Fruit fly (Drosophila melanogaster): ENCODE measurements around the gene Tmep.
A peak's percentile ranks its signal among the peaks of the same experiment; 100 is the strongest.

Tmep gene

dm6 chr3L:1587140-1587849, 18.3 kb downstream of the Tmep start:
- TF ChIP-seq Mnt (GFP tag; optimal IDR thresholded peaks at IDR 0.05), result peak; percentile 46
- TF ChIP-seq CG12768 (GFP tag; optimal IDR thresholded peaks at IDR 0.05), result peak; percentile 79
- TF ChIP-seq Crg-1 (GFP tag; optimal IDR thresholded peaks at IDR 0.05), result peak; percentile 52
- peak; percentile 81 for TF ChIP-seq CG5204 (GFP tag; optimal IDR thresholded peaks at IDR 0.05)
- no peak for TF ChIP-seq cnc (optimal IDR thresholded peaks at IDR 0.05)
- TF ChIP-seq toe (GFP tag; optimal IDR thresholded peaks at IDR 0.05), result peak; percentile 77
- peak; percentile 81 for TF ChIP-seq CG33017 (tag; optimal IDR thresholded peaks at IDR 0.05)
- TF ChIP-seq tj (GFP tag; optimal IDR thresholded peaks at IDR 0.05), result peak; percentile 28
- peak; percentile 82 for TF ChIP-seq CG7045 (GFP tag; optimal IDR thresholded peaks at IDR 0.05)
- peak; percentile 70 for TF ChIP-seq CG14711 (tag; optimal IDR thresholded peaks at IDR 0.05)
- TF ChIP-seq pad (GFP tag; optimal IDR thresholded peaks at IDR 0.05), result peak; percentile 48
- no peak for TF ChIP-seq cic (GFP tag; optimal IDR thresholded peaks at IDR 0.05)
- peak; percentile 37 for TF ChIP-seq CG11617 (GFP tag; optimal IDR thresholded peaks at IDR 0.05)
- peak; percentile 51 for TF ChIP-seq kay (GFP tag; ENCODE audit: borderline replicate concordance)
- TF ChIP-seq Hr96 (GFP tag; optimal IDR thresholded peaks at IDR 0.05), result peak; percentile 63
- peak; percentile 75 for TF ChIP-seq bab1 (GFP tag; optimal IDR thresholded peaks at IDR 0.05)
- TF ChIP-seq CG7101 (tag; optimal IDR thresholded peaks at IDR 0.05), result peak; percentile 78
- peak; percentile 68 for TF ChIP-seq Clk (GFP tag; optimal IDR thresholded peaks at IDR 0.05)
- TF ChIP-seq CG1620 (GFP tag; optimal IDR thresholded peaks at IDR 0.05), result peak; percentile 62
- TF ChIP-seq ovo (GFP tag; optimal IDR thresholded peaks at IDR 0.05), result no peak

- TF ChIP-seq CG33017 (tag; optimal IDR thresholded peaks at IDR 0.05), result no peak
- TF ChIP-seq cic (GFP tag; optimal IDR thresholded peaks at IDR 0.05), result no peak
- TF ChIP-seq kay (GFP tag; ENCODE audit: borderline replicate concordance), result peak; percentile 49
These were observed 21.2 kb downstream of the Tmep start for dm6 chr3L:1590194-1590593.

- peak; percentile 92 for TF ChIP-seq CG7101 (tag; optimal IDR thresholded peaks at IDR 0.05)
- peak; percentile 86 for TF ChIP-seq Clk (GFP tag; optimal IDR thresholded peaks at IDR 0.05)
- no peak for TF ChIP-seq kay (GFP tag; ENCODE audit: borderline replicate concordance)
- TF ChIP-seq CG33017 (tag; optimal IDR thresholded peaks at IDR 0.05), result peak; percentile 85
- TF ChIP-seq ovo (GFP tag; optimal IDR thresholded peaks at IDR 0.05), result peak; percentile 97
- peak; percentile 79 for TF ChIP-seq CG5204 (GFP tag; optimal IDR thresholded peaks at IDR 0.05)
- peak; percentile 3 for TF ChIP-seq bab1 (GFP tag; optimal IDR thresholded peaks at IDR 0.05)
- peak; percentile 97 for TF ChIP-seq Crg-1 (GFP tag; optimal IDR thresholded peaks at IDR 0.05)
- TF ChIP-seq toe (GFP tag; optimal IDR thresholded peaks at IDR 0.05), result peak; percentile 84
- TF ChIP-seq Mnt (GFP tag; optimal IDR thresholded peaks at IDR 0.05), result peak; percentile 71
- TF ChIP-seq CG7045 (GFP tag; optimal IDR thresholded peaks at IDR 0.05), result peak; percentile 96
- peak; percentile 82 for TF ChIP-seq CG14711 (tag; optimal IDR thresholded peaks at IDR 0.05)
- peak; percentile 96 for TF ChIP-seq cic (GFP tag; optimal IDR thresholded peaks at IDR 0.05)
- TF ChIP-seq Hr96 (GFP tag; optimal IDR thresholded peaks at IDR 0.05), result peak; percentile 78
- TF ChIP-seq tj (GFP tag; optimal IDR thresholded peaks at IDR 0.05), result peak; percentile 80
- no peak for TF ChIP-seq cnc (optimal IDR thresholded peaks at IDR 0.05)
- peak; percentile 92 for TF ChIP-seq CG1620 (GFP tag; optimal IDR thresholded peaks at IDR 0.05)
- peak; percentile 83 for TF ChIP-seq CG11617 (GFP tag; optimal IDR thresholded peaks at IDR 0.05)
- peak; percentile 95 for TF ChIP-seq CG12768 (GFP tag; optimal IDR thresholded peaks at IDR 0.05)
- TF ChIP-seq pad (GFP tag; optimal IDR thresholded peaks at IDR 0.05), result peak; percentile 74
These were observed 22.9 kb downstream of the Tmep start for dm6 chr3L:1591692-1592371.

dm6 chr3L:1592822-1593452, 24.0 kb downstream of the Tmep start:
- TF ChIP-seq cic (GFP tag; optimal IDR thresholded peaks at IDR 0.05), result no peak
- TF ChIP-seq tj (GFP tag; optimal IDR thresholded peaks at IDR 0.05), result peak; percentile 95
- no peak for TF ChIP-seq CG7101 (tag; optimal IDR thresholded peaks at IDR 0.05)
- no peak for TF ChIP-seq ovo (GFP tag; optimal IDR thresholded peaks at IDR 0.05)
- TF ChIP-seq CG12768 (GFP tag; optimal IDR thresholded peaks at IDR 0.05), result no peak
- TF ChIP-seq bab1 (GFP tag; optimal IDR thresholded peaks at IDR 0.05), result no peak
- TF ChIP-seq CG1620 (GFP tag; optimal IDR thresholded peaks at IDR 0.05), result no peak
- TF ChIP-seq Crg-1 (GFP tag; optimal IDR thresholded peaks at IDR 0.05), result no peak
- TF ChIP-seq pad (GFP tag; optimal IDR thresholded peaks at IDR 0.05), result peak; percentile 58
- no peak for TF ChIP-seq Mnt (GFP tag; optimal IDR thresholded peaks at IDR 0.05)
- no peak for TF ChIP-seq CG14711 (tag; optimal IDR thresholded peaks at IDR 0.05)
- TF ChIP-seq Hr96 (GFP tag; optimal IDR thresholded peaks at IDR 0.05), result no peak

- TF ChIP-seq tj (GFP tag; optimal IDR thresholded peaks at IDR 0.05) (peak; percentile 80), CG12768 (GFP tag; optimal IDR thresholded peaks at IDR 0.05) (peak; percentile 20), bab1 (GFP tag; optimal IDR thresholded peaks at IDR 0.05) (peak; percentile 51), Crg-1 (GFP tag; optimal IDR thresholded peaks at IDR 0.05) (no peak), CG11617 (GFP tag; optimal IDR thresholded peaks at IDR 0.05) (no peak), ovo (GFP tag; optimal IDR thresholded peaks at IDR 0.05) (peak; percentile 22), cic (GFP tag; optimal IDR thresholded peaks at IDR 0.05) (peak; percentile 86), pad (GFP tag; optimal IDR thresholded peaks at IDR 0.05) (peak; percentile 19), CG1620 (GFP tag; optimal IDR thresholded peaks at IDR 0.05) (no peak), Clk (GFP tag; optimal IDR thresholded peaks at IDR 0.05) (no peak), CG5204 (GFP tag; optimal IDR thresholded peaks at IDR 0.05) (no peak), Mnt (GFP tag; optimal IDR thresholded peaks at IDR 0.05) (peak; percentile 45), toe (GFP tag; optimal IDR thresholded peaks at IDR 0.05) (no peak), CG7101 (tag; optimal IDR thresholded peaks at IDR 0.05) (peak; percentile 10), Hr96 (GFP tag; optimal IDR thresholded peaks at IDR 0.05) (no peak)
These were observed 33.3 kb downstream of the Tmep start, which contains the start of gene CG12104 for dm6 chr3L:1602064-1602832. Gene CG12104 (minus strand): TSS chr3L:1602674.

Data from whole organism, adult.